Fruit fly (Drosophila melanogaster): ENCODE data around the gene CG3942.

The CG3942 gene

DNA sequence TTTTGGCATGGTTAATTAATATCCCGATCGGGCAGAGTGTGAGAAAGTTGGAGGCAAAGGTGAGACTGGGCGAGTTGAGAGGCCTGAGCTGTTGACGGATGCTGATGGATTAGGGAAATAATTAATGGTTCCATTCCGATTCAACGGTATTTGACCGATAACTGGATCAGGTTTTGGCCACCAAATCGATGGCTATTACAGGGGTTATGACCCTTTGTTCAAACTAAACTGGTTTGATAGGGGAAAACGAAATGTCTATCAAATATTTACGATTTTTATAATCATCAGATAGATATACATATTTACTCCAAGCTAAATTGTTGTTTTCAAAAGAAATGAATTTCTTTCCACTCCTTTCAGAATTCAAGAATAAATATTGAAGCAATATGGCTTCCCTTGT, 4.5 kb downstream of the CG3942 start, which contains the start of the genes CG44037 and svp:
TSS of gene CG44037 (plus strand) at position 301 of the 400 bp plus-strand sequence.
TSS of gene svp (plus strand) at position 301 of the 400 bp plus-strand sequence.
- TF ChIP-seq CG8301 (tag; optimal IDR thresholded peaks at IDR 0.05) (no peak), CG8159 (tag; optimal IDR thresholded peaks at IDR 0.05) (no peak), gl (tag; optimal IDR thresholded peaks at IDR 0.05) (no peak), Pif1B (GFP tag; optimal IDR thresholded peaks at IDR 0.05) (no peak), rn (GFP tag; IDR thresholded peaks at IDR 0.05) (no peak), CG17806 (tag; optimal IDR thresholded peaks at IDR 0.05) (no peak), fd96Ca (GFP tag; IDR thresholded peaks at IDR 0.05) (no peak), CG32121 (GFP tag; IDR thresholded peaks at IDR 0.05) (no peak), D1 (tag; optimal IDR thresholded peaks at IDR 0.05) (no peak), CG10348 (GFP tag; IDR thresholded peaks at IDR 0.05) (no peak)

DNA sequence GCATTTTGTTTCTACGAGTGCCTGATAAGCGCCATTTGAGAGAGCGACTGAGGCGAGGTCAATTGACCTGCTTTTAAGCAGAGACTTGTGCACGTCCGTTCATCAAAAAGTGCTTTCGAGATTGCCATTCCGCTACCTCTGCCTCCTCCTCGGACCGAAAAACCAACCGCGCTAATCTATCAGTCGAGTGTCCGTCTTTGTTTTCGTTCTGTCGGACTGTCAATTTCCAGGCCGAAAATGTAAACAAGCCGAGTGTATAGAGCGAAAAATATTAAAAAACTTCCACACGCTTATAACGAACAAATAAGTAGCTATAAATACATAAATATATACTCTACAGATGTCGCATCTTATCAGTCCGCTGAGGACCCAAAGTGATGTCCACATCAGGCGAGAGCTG, 5.0 kb downstream of the CG3942 start:
- TF ChIP-seq EcR (GFP tag; optimal IDR thresholded peaks at IDR 0.05) (peak; percentile 30), CG17806 (tag; optimal IDR thresholded peaks at IDR 0.05) (no peak)

DNA sequence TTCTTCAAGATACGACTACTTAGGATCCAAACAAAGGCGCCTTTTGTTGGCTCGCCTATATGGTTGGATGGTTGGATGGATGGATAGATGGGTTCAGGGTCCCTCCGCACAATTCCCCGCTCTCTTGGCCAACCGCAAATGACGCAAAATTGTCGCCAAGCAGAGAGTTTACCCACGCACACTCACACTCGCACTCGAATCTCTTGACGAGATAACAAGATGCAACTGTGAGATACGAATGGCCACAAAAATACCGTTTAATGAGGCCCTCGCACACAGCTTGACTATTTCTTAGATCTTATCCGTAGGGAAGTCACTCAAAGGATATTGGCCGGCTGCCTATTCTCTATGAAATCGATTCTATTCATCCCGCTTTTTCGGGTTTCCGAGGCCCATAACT, 5.8 kb downstream of the CG3942 start:
- TF ChIP-seq CG14655 (GFP tag; optimal IDR thresholded peaks at IDR 0.05) (no peak), CG8159 (tag; optimal IDR thresholded peaks at IDR 0.05) (no peak), Ets98B (GFP tag; IDR thresholded peaks at IDR 0.05) (no peak), CG9948 (tag; optimal IDR thresholded peaks at IDR 0.05) (no peak), CG12605 (GFP tag; IDR thresholded peaks at IDR 0.05) (no peak), fd96Ca (GFP tag; IDR thresholded peaks at IDR 0.05) (no peak), CG17806 (tag; optimal IDR thresholded peaks at IDR 0.05) (no peak), CG4496 (GFP tag; IDR thresholded peaks at IDR 0.05) (no peak), D1 (tag; optimal IDR thresholded peaks at IDR 0.05) (no peak), CG13204 (GFP tag; optimal IDR thresholded peaks at IDR 0.05) (no peak), Pif1A (GFP tag; optimal IDR thresholded peaks at IDR 0.05) (no peak), CG8301 (tag; optimal IDR thresholded peaks at IDR 0.05) (no peak), CG10348 (GFP tag; IDR thresholded peaks at IDR 0.05) (no peak), CG15710 (tag; optimal IDR thresholded peaks at IDR 0.05) (no peak)

DNA sequence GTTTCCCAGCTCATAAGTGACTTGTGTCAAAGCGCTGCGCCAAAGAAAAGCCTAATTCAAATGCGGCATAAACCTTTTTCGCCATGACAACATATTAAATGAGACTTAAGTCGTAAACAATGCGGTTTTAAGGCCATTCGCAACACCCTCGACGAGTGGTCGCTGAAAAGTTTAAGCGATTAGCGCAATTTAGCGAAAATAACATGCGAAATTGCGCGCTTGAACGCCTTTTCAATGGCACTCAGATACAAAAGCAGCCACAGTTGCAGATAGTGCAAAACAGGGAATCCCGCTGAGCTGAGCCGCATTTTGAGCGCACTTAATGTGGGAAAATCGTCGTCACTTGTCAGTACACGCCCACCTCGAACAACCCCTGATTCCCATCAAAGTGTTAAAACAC, 6.7 kb downstream of the CG3942 start, which contains the start of gene CG44038:
TSS of gene CG44038 (plus strand) at position 301 of the 400 bp plus-strand sequence.
- TF ChIP-seq fd96Ca (GFP tag; IDR thresholded peaks at IDR 0.05), result no peak
- no peak for TF ChIP-seq CG9948 (tag; optimal IDR thresholded peaks at IDR 0.05)
- TF ChIP-seq Pif1B (GFP tag; optimal IDR thresholded peaks at IDR 0.05), result no peak
- no peak for TF ChIP-seq Ets98B (GFP tag; IDR thresholded peaks at IDR 0.05)
- no peak for TF ChIP-seq CG8301 (tag; optimal IDR thresholded peaks at IDR 0.05)
- no peak for TF ChIP-seq CG13204 (GFP tag; optimal IDR thresholded peaks at IDR 0.05)
- TF ChIP-seq D1 (tag; optimal IDR thresholded peaks at IDR 0.05), result no peak
- TF ChIP-seq Pif1A (GFP tag; optimal IDR thresholded peaks at IDR 0.05), result no peak
- TF ChIP-seq CG12605 (GFP tag; IDR thresholded peaks at IDR 0.05), result no peak
- no peak for TF ChIP-seq CG14655 (GFP tag; optimal IDR thresholded peaks at IDR 0.05)
- TF ChIP-seq CG4496 (GFP tag; IDR thresholded peaks at IDR 0.05), result no peak
- no peak for TF ChIP-seq CG17806 (tag; optimal IDR thresholded peaks at IDR 0.05)
- no peak for TF ChIP-seq CG10348 (GFP tag; IDR thresholded peaks at IDR 0.05)
- TF ChIP-seq Snoo (tag; optimal IDR thresholded peaks at IDR 0.05), result no peak
- TF ChIP-seq CG32121 (GFP tag; IDR thresholded peaks at IDR 0.05), result no peak
- no peak for TF ChIP-seq rn (GFP tag; IDR thresholded peaks at IDR 0.05)
- no peak for TF ChIP-seq CG8159 (tag; optimal IDR thresholded peaks at IDR 0.05)
- TF ChIP-seq CG15710 (tag; optimal IDR thresholded peaks at IDR 0.05), result no peak
- TF ChIP-seq CG34367 (tag; optimal IDR thresholded peaks at IDR 0.05), result no peak
- TF ChIP-seq EcR (GFP tag; optimal IDR thresholded peaks at IDR 0.05), result no peak

DNA sequence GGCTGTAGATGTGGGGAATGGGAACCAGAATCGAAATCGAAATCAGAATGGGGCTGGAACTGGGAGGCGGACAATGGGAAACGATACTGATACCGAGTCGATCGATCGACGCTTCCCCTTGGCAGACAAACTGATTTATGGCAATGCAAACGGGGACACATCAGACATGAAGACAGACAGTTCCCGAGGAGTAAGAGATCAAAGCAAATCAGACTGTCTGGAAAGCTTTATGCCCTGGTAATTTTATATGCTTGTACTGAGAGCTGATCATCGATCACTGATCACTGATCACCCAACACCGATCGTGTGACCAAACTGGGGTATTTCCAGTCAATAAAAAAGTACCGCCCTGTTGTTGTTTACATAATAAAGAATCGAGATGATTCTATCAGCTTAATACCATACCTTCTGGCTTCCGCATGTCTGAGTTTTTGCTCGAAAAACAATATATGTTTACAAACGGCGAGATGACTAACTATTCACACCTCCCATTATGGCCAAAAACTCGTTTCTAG, 16.0 kb downstream of the CG3942 start:
- TF ChIP-seq CG34367 (tag; optimal IDR thresholded peaks at IDR 0.05) (no peak), rn (GFP tag; IDR thresholded peaks at IDR 0.05) (no peak), Pif1B (GFP tag; optimal IDR thresholded peaks at IDR 0.05) (no peak), CG4496 (GFP tag; IDR thresholded peaks at IDR 0.05) (no peak), gl (tag; optimal IDR thresholded peaks at IDR 0.05) (no peak), CG8301 (tag; optimal IDR thresholded peaks at IDR 0.05) (no peak), Snoo (tag; optimal IDR thresholded peaks at IDR 0.05) (no peak), CG10348 (GFP tag; IDR thresholded peaks at IDR 0.05) (no peak), CG14655 (GFP tag; optimal IDR thresholded peaks at IDR 0.05) (no peak), D1 (tag; optimal IDR thresholded peaks at IDR 0.05) (no peak), CG9948 (tag; optimal IDR thresholded peaks at IDR 0.05) (no peak), Ets98B (GFP tag; IDR thresholded peaks at IDR 0.05) (no peak), CG8159 (tag; optimal IDR thresholded peaks at IDR 0.05) (no peak), CG32121 (GFP tag; IDR thresholded peaks at IDR 0.05) (no peak)

DNA sequence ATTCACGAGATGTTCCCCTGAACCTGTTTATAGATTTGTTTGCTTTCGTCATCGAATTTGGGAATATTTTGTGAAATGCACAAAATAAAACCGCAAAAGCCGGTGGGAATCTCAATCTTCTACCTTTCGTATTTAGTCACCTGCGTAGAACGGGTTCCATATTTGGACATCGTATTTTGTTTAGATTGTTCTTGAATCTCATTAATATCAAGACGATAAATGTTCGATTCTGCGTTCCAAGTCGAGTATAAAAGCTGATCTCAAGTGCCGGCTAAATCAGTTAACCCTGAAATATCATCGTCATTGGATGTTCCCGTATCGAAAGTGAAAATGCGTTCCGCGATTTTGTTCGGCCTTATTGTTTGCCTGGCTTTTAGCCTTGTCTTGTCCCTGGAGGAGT, 16.6 kb downstream of the CG3942 start, which contains the start of gene CG17738:
TSS of gene CG17738 (plus strand) at position 301 of the 400 bp plus-strand sequence.
- no peak for TF ChIP-seq fd96Ca (GFP tag; IDR thresholded peaks at IDR 0.05)
- no peak for TF ChIP-seq CG4496 (GFP tag; IDR thresholded peaks at IDR 0.05)
- TF ChIP-seq CG12605 (GFP tag; IDR thresholded peaks at IDR 0.05), result no peak
- TF ChIP-seq D1 (tag; optimal IDR thresholded peaks at IDR 0.05), result no peak

DNA sequence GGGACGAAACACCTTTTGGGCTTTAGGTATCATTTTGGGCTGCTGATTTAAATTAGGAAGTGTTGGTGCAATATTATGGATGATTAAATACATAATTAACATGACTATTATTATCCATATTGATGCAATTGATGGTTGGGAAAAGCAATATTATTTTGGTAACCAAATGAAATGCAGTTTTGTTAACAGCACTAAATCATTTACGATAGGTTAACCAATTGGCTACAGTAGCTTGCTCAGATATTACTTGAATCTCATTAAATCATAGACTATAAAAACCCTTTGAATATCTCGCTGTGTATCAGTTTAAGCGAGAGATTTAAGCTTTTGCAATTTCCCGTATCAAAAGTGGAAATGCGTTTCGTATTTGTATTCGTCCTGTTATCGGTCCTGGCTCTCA, 18.8 kb downstream of the CG3942 start, which contains the start of gene Sfp87B:
TSS of gene Sfp87B (plus strand) at position 301 of the 400 bp plus-strand sequence.
- TF ChIP-seq CG8159 (tag; optimal IDR thresholded peaks at IDR 0.05) (no peak), Snoo (tag; optimal IDR thresholded peaks at IDR 0.05) (no peak), D1 (tag; optimal IDR thresholded peaks at IDR 0.05) (no peak), CG17806 (tag; optimal IDR thresholded peaks at IDR 0.05) (no peak), CG14655 (GFP tag; optimal IDR thresholded peaks at IDR 0.05) (no peak), CG4496 (GFP tag; IDR thresholded peaks at IDR 0.05) (no peak), Ets98B (GFP tag; IDR thresholded peaks at IDR 0.05) (no peak), CG32121 (GFP tag; IDR thresholded peaks at IDR 0.05) (no peak), Pif1A (GFP tag; optimal IDR thresholded peaks at IDR 0.05) (no peak)
